Worm (Caenorhabditis elegans) whole organism, late embryonic: Measurements from ENCODE around the gene pygl-1.

Source experiments
- K02D7.2 ChIP-seq: sonication (generic microtip); optimal IDR thresholded peaks from 2 replicates; lab custom pipeline; 2017; ENCODE audit warnings: mild to moderate bottlenecking, missing genetic modification characterization, missing compliant biosample characterization
- ceh-19 ChIP-seq: fragments of 200-800 bp; sonication (Bioruptor generic); optimal IDR thresholded peaks from 2 replicates; lab custom pipeline; 2018; ENCODE audit warnings: mild to moderate bottlenecking, missing genetic modification characterization, missing compliant biosample characterization
- ceh-30 ChIP-seq: fragments of 150-350 bp; optimal IDR thresholded peaks from 2 replicates; lab custom pipeline; 2014; ENCODE audit warnings: missing biosample characterization, missing genetic modification characterization
- fkh-10 ChIP-seq: fragments of 150-350 bp; optimal IDR thresholded peaks from 2 replicates; lab custom pipeline; 2014; ENCODE audit warnings: missing biosample characterization, missing genetic modification reagents, missing genetic modification characterization
- fkh-6 ChIP-seq: sonication (generic microtip); optimal IDR thresholded peaks from 2 replicates; lab custom pipeline; 2016; ENCODE audit warnings: missing genetic modification characterization, missing compliant biosample characterization
- hlh-15 ChIP-seq: sonication (generic microtip); optimal IDR thresholded peaks from 2 replicates; lab custom pipeline; 2016; ENCODE audit warnings: missing genetic modification characterization, missing compliant biosample characterization
- madf-2 ChIP-seq: sonication (generic microtip); optimal IDR thresholded peaks from 2 replicates; lab custom pipeline; 2017; ENCODE audit warnings: missing genetic modification characterization, missing compliant biosample characterization
- nfya-1 ChIP-seq: sonication (generic microtip); optimal IDR thresholded peaks from 2 replicates; lab custom pipeline; 2017; ENCODE audit warnings: missing genetic modification characterization, mild to moderate bottlenecking, missing compliant biosample characterization, antibody characterized with exemption, moderate library complexity
- nhr-11 ChIP-seq: fragments of 150-350 bp; optimal IDR thresholded peaks from 2 replicates; lab custom pipeline; 2014; ENCODE audit warnings: missing biosample characterization, missing genetic modification characterization
- pqm-1 ChIP-seq: sonication (generic microtip); optimal IDR thresholded peaks from 2 replicates; lab custom pipeline; 2016; ENCODE audit warnings: missing genetic modification characterization, missing compliant biosample characterization
- tbx-2 ChIP-seq: sonication (generic microtip); optimal IDR thresholded peaks from 2 replicates; lab custom pipeline; 2016; ENCODE audit warnings: missing genetic modification characterization, missing compliant biosample characterization
- ttx-3 ChIP-seq: sonication (generic microtip); optimal IDR thresholded peaks from 2 replicates; lab custom pipeline; 2016; ENCODE audit warnings: missing genetic modification reagents, missing genetic modification characterization, missing compliant biosample characterization

ce11 chrV:3614397-3614796 is 35.6 kb downstream of the pygl-1 start, which contains the start of gene T22F3.11:
- TF ChIP-seq ttx-3 (tag; lab: Kevin White, UChicago), result no peak
- TF ChIP-seq nfya-1 (tag; lab: Kevin White, UChicago), result no peak
- no peak for TF ChIP-seq fkh-6
- no peak for TF ChIP-seq madf-2 (tag; lab: Kevin White, UChicago)
- no peak for TF ChIP-seq tbx-2 (tag; lab: Kevin White, UChicago)
- no peak for TF ChIP-seq hlh-15 (tag; lab: Kevin White, UChicago)
- no peak for TF ChIP-seq ceh-19
- TF ChIP-seq fkh-10 (GFP tag; lab: Kevin White, UChicago), result no peak
- TF ChIP-seq pqm-1 (tag; lab: Kevin White, UChicago), result no peak
- TF ChIP-seq K02D7.2, result no peak
- no peak for TF ChIP-seq nhr-11 (tag; lab: Kevin White, UChicago)
- no peak for TF ChIP-seq ceh-30
